Worm (Caenorhabditis elegans) whole organism, L2 larva: ENCODE data around the gene srh-28.

Experiments used
- F13H6.1 ChIP-seq: sonication (generic microtip); optimal IDR thresholded peaks from 2 replicates; lab custom pipeline; 2016; ENCODE audit warnings: missing genetic modification characterization, missing compliant biosample characterization
- Y55F3AM.14 ChIP-seq: fragments of 200-800 bp; sonication (Bioruptor generic); optimal IDR thresholded peaks from 2 replicates; lab custom pipeline; 2018; ENCODE audit warnings: mild to moderate bottlenecking, missing genetic modification characterization, missing compliant biosample characterization
- alr-1 ChIP-seq: fragments of 150-350 bp; optimal IDR thresholded peaks from 2 replicates; lab custom pipeline; 2014; ENCODE audit warnings: missing biosample characterization, missing genetic modification characterization
- aly-2 ChIP-seq: fragments of 150-350 bp; optimal IDR thresholded peaks from 2 replicates; lab custom pipeline; 2014; ENCODE audit warnings: missing biosample characterization, missing genetic modification characterization
- ceh-16 ChIP-seq: fragments of 150-350 bp; optimal IDR thresholded peaks from 2 replicates; lab custom pipeline; 2014; ENCODE audit warnings: missing biosample characterization, missing genetic modification characterization
- crh-2 ChIP-seq: sonication (generic microtip); optimal IDR thresholded peaks from 2 replicates; lab custom pipeline; 2017; ENCODE audit warnings: missing biosample characterization, missing genetic modification characterization
- dmd-4 ChIP-seq: sonication (generic microtip); optimal IDR thresholded peaks from 2 replicates; lab custom pipeline; 2017; ENCODE audit warnings: missing biosample characterization, missing genetic modification characterization
- egl-27 ChIP-seq: sonication (generic microtip); optimal IDR thresholded peaks from 3 replicates; lab custom pipeline; 2017; ENCODE audit warnings: missing biosample characterization, missing genetic modification reagents, missing genetic modification characterization
- elt-1 ChIP-seq: fragments of 150-350 bp; optimal IDR thresholded peaks from 2 replicates; lab custom pipeline; 2014; ENCODE audit warnings: missing biosample characterization, missing genetic modification characterization
- elt-3 ChIP-seq: sonication (generic microtip); optimal IDR thresholded peaks from 2 replicates; lab custom pipeline; 2017; ENCODE audit warnings: missing biosample characterization, missing genetic modification characterization
- fos-1 ChIP-seq: fragments of 150-350 bp; optimal IDR thresholded peaks from 2 replicates; lab custom pipeline; 2014; ENCODE audit warnings: missing biosample characterization, missing genetic modification characterization
- gmeb-1 ChIP-seq: fragments of 150-350 bp; optimal IDR thresholded peaks from 2 replicates; lab custom pipeline; 2014; ENCODE audit warnings: missing biosample characterization, missing genetic modification characterization
- lin-11 ChIP-seq: fragments of 150-350 bp; sonication (generic microtip); optimal IDR thresholded peaks from 2 replicates; lab custom pipeline; 2014; ENCODE audit warnings: missing biosample characterization, missing genetic modification characterization, inconsistent platforms, mixed read lengths
- lin-39 ChIP-seq: fragments of 150-350 bp; optimal IDR thresholded peaks from 2 replicates; lab custom pipeline; 2014; ENCODE audit warnings: missing biosample characterization, missing genetic modification reagents, missing genetic modification characterization
- lsy-2 ChIP-seq, 2 experiments: fragments of 150-350 bp in 1 of 2; sonication (generic microtip) in 1 of 2; optimal IDR thresholded peaks; 2 replicates each; lab custom pipeline; 2014 to 2017; ENCODE audit warnings: missing biosample characterization in 2 of 2, missing genetic modification characterization in 2 of 2
- mab-5 ChIP-seq: fragments of 150-350 bp; optimal IDR thresholded peaks from 2 replicates; lab custom pipeline; 2014; ENCODE audit warnings: missing biosample characterization, missing genetic modification characterization
- mbf-1 ChIP-seq: sonication (generic microtip); optimal IDR thresholded peaks from 2 replicates; lab custom pipeline; 2017; ENCODE audit warnings: missing biosample characterization, missing genetic modification characterization
- nhr-10 ChIP-seq: sonication (generic microtip); optimal IDR thresholded peaks from 2 replicates; lab custom pipeline; 2017; ENCODE audit warnings: missing biosample characterization, missing genetic modification characterization
- nhr-12 ChIP-seq: fragments of 150-350 bp; optimal IDR thresholded peaks from 2 replicates; lab custom pipeline; 2014; ENCODE audit warnings: missing biosample characterization, missing genetic modification characterization
- nhr-129 ChIP-seq: fragments of 150-350 bp; optimal IDR thresholded peaks from 2 replicates; lab custom pipeline; 2014; ENCODE audit warnings: missing biosample characterization, missing genetic modification characterization
- nhr-21 ChIP-seq: fragments of 150-350 bp; optimal IDR thresholded peaks from 2 replicates; lab custom pipeline; 2014; ENCODE audit warnings: missing biosample characterization, missing genetic modification characterization
- nhr-23 ChIP-seq: fragments of 150-350 bp; optimal IDR thresholded peaks from 2 replicates; lab custom pipeline; 2014; ENCODE audit warnings: missing biosample characterization, missing genetic modification reagents, missing genetic modification characterization
- nhr-237 ChIP-seq: fragments of 150-350 bp; optimal IDR thresholded peaks from 2 replicates; lab custom pipeline; 2014; ENCODE audit warnings: missing biosample characterization, missing genetic modification characterization
- nhr-25 ChIP-seq: fragments of 150-350 bp; sonication (generic microtip); optimal IDR thresholded peaks from 3 replicates; lab custom pipeline; 2014; ENCODE audit warnings: missing biosample characterization, missing genetic modification characterization
- nhr-6 ChIP-seq: fragments of 150-350 bp; optimal IDR thresholded peaks from 2 replicates; lab custom pipeline; 2014; ENCODE audit warnings: missing biosample characterization, missing genetic modification characterization
- peb-1 ChIP-seq: fragments of 150-350 bp; optimal IDR thresholded peaks from 2 replicates; lab custom pipeline; 2014; ENCODE audit warnings: missing biosample characterization, missing genetic modification characterization
- sem-4 ChIP-seq: fragments of 150-350 bp; optimal IDR thresholded peaks from 2 replicates; lab custom pipeline; 2014; ENCODE audit warnings: missing biosample characterization, missing genetic modification reagents, missing genetic modification characterization
- sma-3 ChIP-seq: sonication (generic microtip); optimal IDR thresholded peaks from 2 replicates; lab custom pipeline; 2016; ENCODE audit warnings: missing genetic modification reagents, missing genetic modification characterization, missing compliant biosample characterization
- sma-9 ChIP-seq, 2 experiments: fragments of 150-350 bp in 1 of 2; sonication (generic microtip) in 1 of 2; optimal IDR thresholded peaks; 2 replicates each; lab custom pipeline; 2014 to 2016; ENCODE audit warnings: missing genetic modification characterization in 2 of 2, mild to moderate bottlenecking in 1 of 2, missing biosample characterization in 1 of 2, missing compliant biosample characterization in 1 of 2, missing genetic modification reagents in 1 of 2, moderate library complexity in 1 of 2
- snpc-4 ChIP-seq: fragments of 150-350 bp; optimal IDR thresholded peaks from 2 replicates; lab custom pipeline; 2014; ENCODE audit warnings: missing biosample characterization, missing genetic modification characterization
- unc-39 ChIP-seq: fragments of 150-350 bp; optimal IDR thresholded peaks from 2 replicates; lab custom pipeline; 2014; ENCODE audit warnings: missing biosample characterization, missing genetic modification characterization
- unc-55 ChIP-seq: fragments of 150-350 bp; sonication (generic microtip); optimal IDR thresholded peaks from 3 replicates; lab custom pipeline; 2014; ENCODE audit warnings: missing biosample characterization, missing genetic modification reagents, missing genetic modification characterization
- zag-1 ChIP-seq: fragments of 150-350 bp; optimal IDR thresholded peaks from 2 replicates; lab custom pipeline; 2014; ENCODE audit warnings: missing biosample characterization, missing genetic modification characterization
- ztf-4 ChIP-seq: fragments of 150-350 bp; optimal IDR thresholded peaks from 2 replicates; lab custom pipeline; 2014; ENCODE audit warnings: missing biosample characterization, missing genetic modification characterization

The srh-28 gene

ce11 chrV:6773735-6774134 lies 1.9 kb downstream of the srh-28 start, which contains the start of gene ZC404.16:
Gene ZC404.16, minus strand, starts transcription at chrV:6773835.
- TF ChIP-seq elt-3 (tag; lab: Kevin White, UChicago) (no peak), unc-39 (tag; lab: Kevin White, UChicago) (no peak), lin-39 (tag; lab: Kevin White, UChicago) (no peak), unc-55 (GFP tag; lab: Kevin White, UChicago) (no peak), zag-1 (tag; lab: Kevin White, UChicago) (no peak), nhr-237 (tag; lab: Kevin White, UChicago) (no peak), nhr-23 (no peak), snpc-4 (tag; lab: Kevin White, UChicago) (no peak), nhr-21 (tag; lab: Kevin White, UChicago) (no peak), gmeb-1 (tag; lab: Kevin White, UChicago) (no peak), fos-1 (no peak), elt-1 (tag; lab: Kevin White, UChicago) (no peak), Y55F3AM.14 (GFP tag; lab: Kevin White, UChicago) (no peak), dmd-4 (no peak), sma-9 (GFP tag; optimal IDR thresholded peaks at IDR 0.05; lab: Kevin White, UChicago) (no peak), sma-9 (tag; optimal IDR thresholded peaks at IDR 0.05; lab: Kevin White, UChicago) (no peak), nhr-25 (no peak), ceh-16 (tag; lab: Kevin White, UChicago) (no peak), peb-1 (no peak), lin-11 (no peak), nhr-10 (tag; lab: Kevin White, UChicago) (no peak)

ce11 chrV:6771645-6772044 lies 4.0 kb downstream of the srh-28 start, which contains the start of gene srh-30:
Gene srh-30, minus strand, starts transcription at chrV:6771745.
- TF ChIP-seq nhr-10 (tag; lab: Kevin White, UChicago) (no peak), aly-2 (tag; lab: Kevin White, UChicago) (no peak), crh-2 (no peak), nhr-25 (no peak), sma-3 (GFP tag; lab: Kevin White, UChicago) (no peak), gmeb-1 (tag; lab: Kevin White, UChicago) (no peak), fos-1 (no peak), egl-27 (tag; lab: Kevin White, UChicago) (no peak), alr-1 (tag; lab: Kevin White, UChicago) (no peak), lin-39 (tag; lab: Kevin White, UChicago) (no peak), mbf-1 (tag; lab: Kevin White, UChicago) (no peak)

ce11 chrV:6769440-6769839 lies 6.2 kb downstream of the srh-28 start:
- TF ChIP-seq crh-2 (no peak), elt-1 (tag; lab: Kevin White, UChicago) (no peak), unc-39 (tag; lab: Kevin White, UChicago) (no peak), sem-4 (tag; lab: Kevin White, UChicago) (no peak), Y55F3AM.14 (GFP tag; lab: Kevin White, UChicago) (no peak), ztf-4 (tag; lab: Kevin White, UChicago) (no peak), sma-3 (GFP tag; lab: Kevin White, UChicago) (no peak), lin-11 (no peak), nhr-12 (tag; lab: Kevin White, UChicago) (no peak), nhr-237 (tag; lab: Kevin White, UChicago) (no peak), snpc-4 (tag; lab: Kevin White, UChicago) (no peak), mab-5 (tag; lab: Kevin White, UChicago) (no peak), gmeb-1 (tag; lab: Kevin White, UChicago) (no peak), lin-39 (tag; lab: Kevin White, UChicago) (no peak), nhr-129 (no peak)

- TF ChIP-seq lsy-2 (tag; optimal IDR thresholded peaks at IDR 0.05; lab: Kevin White, UChicago) (no peak), sem-4 (tag; lab: Kevin White, UChicago) (no peak), F13H6.1 (peak; percentile 63), sma-9 (GFP tag; optimal IDR thresholded peaks at IDR 0.05; lab: Kevin White, UChicago) (peak; percentile 3), sma-9 (tag; optimal IDR thresholded peaks at IDR 0.05; lab: Kevin White, UChicago) (no peak), nhr-6 (tag; lab: Kevin White, UChicago) (no peak), nhr-129 (peak; percentile 62)
These were observed 7.1 kb downstream of the srh-28 start, which contains the start of the genes T25F10.1 and clik-1 for ce11 chrV:6768452-6768929. Gene T25F10.1, plus strand, starts transcription at chrV:6768502. Gene clik-1, minus strand, starts transcription at chrV:6768732.
